Worm (Caenorhabditis elegans) whole organism, L1 larva: Measurements from ENCODE around the gene F56D6.13.

Experiments
- C16A3.4 ChIP-seq: fragments of 150-350 bp; optimal IDR thresholded peaks from 2 replicates; lab custom pipeline; 2014; ENCODE audit warnings: missing biosample characterization, missing genetic modification characterization
- aha-1 ChIP-seq: fragments of 150-350 bp; optimal IDR thresholded peaks from 2 replicates; lab custom pipeline; 2014; ENCODE audit warnings: missing biosample characterization, missing genetic modification characterization
- ceh-88 ChIP-seq: fragments of 200-800 bp; sonication (Bioruptor generic); IDR thresholded peaks from 2 replicates; pipeline ENCODE4 v1.3.6; 2022; ENCODE audit warnings: missing genetic modification characterization, missing compliant biosample characterization
- ces-1 ChIP-seq: fragments of 150-350 bp; optimal IDR thresholded peaks from 2 replicates; lab custom pipeline; 2014; ENCODE audit warnings: missing biosample characterization, missing genetic modification reagents, missing genetic modification characterization
- efl-1 ChIP-seq, 4 experiments: fragments of 150-350 bp; optimal IDR thresholded peaks in 3 of 4; peaks in 1 of 4; 1 replicate in 1 of 4; 2 replicates in 3 of 4; lab custom pipeline; 2014; ENCODE audit warnings: missing biosample characterization in 2 of 4, missing genetic modification characterization in 2 of 4, missing genetic modification reagents in 2 of 4
- egl-27 ChIP-seq, 2 experiments: fragments of 150-350 bp in 1 of 2; sonication (generic microtip); optimal IDR thresholded peaks; 3 replicates each; lab custom pipeline; 2017 to 2018; ENCODE audit warnings: missing biosample characterization in 2 of 2, missing genetic modification characterization in 2 of 2, missing genetic modification reagents in 2 of 2
- elt-2 ChIP-seq: sonication (generic microtip); optimal IDR thresholded peaks from 2 replicates; lab custom pipeline; 2016; ENCODE audit warnings: missing genetic modification characterization, mild to moderate bottlenecking, inconsistent platforms, missing compliant biosample characterization, missing genetic modification reagents
- nhr-28 ChIP-seq: fragments of 150-350 bp; optimal IDR thresholded peaks from 2 replicates; lab custom pipeline; 2014; ENCODE audit warnings: missing biosample characterization, missing genetic modification characterization
- nhr-76 ChIP-seq: sonication (generic microtip); optimal IDR thresholded peaks from 2 replicates; lab custom pipeline; 2017; ENCODE audit warnings: missing biosample characterization, missing genetic modification characterization
- sup-37 ChIP-seq: fragments of 200-800 bp; sonication (Bioruptor generic); optimal IDR thresholded peaks from 2 replicates; lab custom pipeline; 2018; ENCODE audit warnings: mild to moderate bottlenecking, missing genetic modification characterization, missing compliant biosample characterization
- tlp-1 ChIP-seq: fragments of 150-350 bp; optimal IDR thresholded peaks from 2 replicates; lab custom pipeline; 2014; ENCODE audit warnings: missing biosample characterization, missing genetic modification characterization
- unc-62 ChIP-seq: fragments of 150-350 bp; optimal IDR thresholded peaks from 2 replicates; lab custom pipeline; 2014; ENCODE audit warnings: missing biosample characterization, missing genetic modification reagents, missing genetic modification characterization

DNA sequence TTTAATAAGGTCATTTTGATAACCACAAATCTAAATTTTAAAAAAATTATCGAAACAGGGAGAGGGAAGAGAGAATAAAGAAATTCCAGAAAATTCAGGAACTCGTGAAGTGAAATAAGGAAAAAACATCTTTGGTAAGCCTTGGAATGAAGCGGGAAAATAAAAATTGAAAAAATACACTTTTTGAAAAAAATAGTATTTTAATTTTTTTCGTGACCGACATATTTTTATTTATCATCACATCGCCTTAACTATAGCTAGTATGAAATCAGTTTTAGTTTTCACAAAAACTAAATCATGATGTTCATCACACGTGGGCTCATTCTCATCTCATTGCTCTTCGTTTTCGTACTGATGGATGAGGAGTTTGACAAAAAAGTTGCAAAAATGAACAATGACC, at the start of gene F56D6.13:
- TF ChIP-seq nhr-76 (tag; lab: Kevin White, UChicago) (no peak), efl-1 (optimal IDR thresholded peaks at IDR 0.05; lab: Kevin White, UChicago) (no peak), efl-1 (GFP tag; optimal IDR thresholded peaks at IDR 0.05 in 1 of 2; lab: Kevin White, UChicago) (no peak), egl-27 (tag; optimal IDR thresholded peaks at IDR 0.05; lab: Kevin White, UChicago) (no peak), ceh-88 (no peak), sup-37 (GFP tag; lab: Kevin White, UChicago) (no peak), ces-1 (no peak), C16A3.4 (tag; lab: Kevin White, UChicago) (no peak), unc-62 (GFP tag; lab: Kevin White, UChicago) (no peak), aha-1 (tag; lab: Kevin White, UChicago) (no peak), tlp-1 (tag; lab: Kevin White, UChicago) (no peak), nhr-28 (tag; lab: Kevin White, UChicago) (no peak), elt-2 (tag; lab: Kevin White, UChicago) (no peak)
